Worm (Caenorhabditis elegans) whole organism, early embryonic: Measurements from ENCODE around the gene C16D2.1.

ENCODE experiments used
- B0310.2 ChIP-seq: sonication (generic microtip); optimal IDR thresholded peaks from 2 replicates; lab custom pipeline; 2016; ENCODE audit warnings: mild to moderate bottlenecking, missing genetic modification characterization, missing compliant biosample characterization
- ama-1 ChIP-seq: fragments of 150-350 bp; optimal IDR thresholded peaks from 2 replicates; lab custom pipeline; 2014
- ceh-13 ChIP-seq: fragments of 200-800 bp; sonication (Bioruptor generic); optimal IDR thresholded peaks from 2 replicates; lab custom pipeline; 2018; ENCODE audit warnings: mild to moderate bottlenecking, missing genetic modification characterization, missing compliant biosample characterization
- ceh-36 ChIP-seq: sonication (generic microtip); optimal IDR thresholded peaks from 2 replicates; lab custom pipeline; 2016; ENCODE audit warnings: missing genetic modification characterization, inconsistent platforms, missing compliant biosample characterization
- ets-7 ChIP-seq: sonication (generic microtip); optimal IDR thresholded peaks from 2 replicates; lab custom pipeline; 2016; ENCODE audit warnings: missing genotype, missing genetic modification characterization, missing compliant biosample characterization
- flt-1 ChIP-seq: fragments of 200-800 bp; sonication (Bioruptor generic); IDR thresholded peaks from 2 replicates; pipeline ENCODE4 v1.3.6; 2022; ENCODE audit warnings: missing genetic modification characterization, missing compliant biosample characterization
- hmbx-1 ChIP-seq: sonication (generic microtip); optimal IDR thresholded peaks from 2 replicates; lab custom pipeline; 2016; ENCODE audit warnings: mild to moderate bottlenecking, missing genetic modification characterization, missing compliant biosample characterization
- hnd-1 ChIP-seq: sonication (generic microtip); optimal IDR thresholded peaks from 2 replicates; lab custom pipeline; 2016; ENCODE audit warnings: missing genetic modification characterization, missing compliant biosample characterization
- scrt-1 ChIP-seq: fragments of 200-800 bp; sonication (Bioruptor generic); IDR thresholded peaks from 2 replicates; pipeline ENCODE4 v1.3.6; 2022; ENCODE audit warnings: missing genetic modification characterization, missing compliant biosample characterization
- sea-1 ChIP-seq: fragments of 200-800 bp; sonication (Bioruptor generic); conservative IDR thresholded peaks from 2 replicates; pipeline ENCODE4 v1.3.6; 2022; ENCODE audit warnings: missing genetic modification characterization, missing compliant biosample characterization
- tbx-11 ChIP-seq: fragments of 200-800 bp; sonication (Bioruptor generic); IDR thresholded peaks from 2 replicates; pipeline ENCODE4 v1.3.6; 2022; ENCODE audit warnings: missing genetic modification characterization, missing compliant biosample characterization
- tbx-37 ChIP-seq: fragments of 200-800 bp; sonication (Bioruptor generic); conservative IDR thresholded peaks from 2 replicates; pipeline ENCODE4 v1.3.6; 2022; ENCODE audit warnings: missing genetic modification reagents, missing genetic modification characterization, missing compliant biosample characterization
- tra-4 ChIP-seq: sonication (generic microtip); optimal IDR thresholded peaks from 2 replicates; lab custom pipeline; 2017; ENCODE audit warnings: missing genetic modification characterization, missing compliant biosample characterization

DNA sequence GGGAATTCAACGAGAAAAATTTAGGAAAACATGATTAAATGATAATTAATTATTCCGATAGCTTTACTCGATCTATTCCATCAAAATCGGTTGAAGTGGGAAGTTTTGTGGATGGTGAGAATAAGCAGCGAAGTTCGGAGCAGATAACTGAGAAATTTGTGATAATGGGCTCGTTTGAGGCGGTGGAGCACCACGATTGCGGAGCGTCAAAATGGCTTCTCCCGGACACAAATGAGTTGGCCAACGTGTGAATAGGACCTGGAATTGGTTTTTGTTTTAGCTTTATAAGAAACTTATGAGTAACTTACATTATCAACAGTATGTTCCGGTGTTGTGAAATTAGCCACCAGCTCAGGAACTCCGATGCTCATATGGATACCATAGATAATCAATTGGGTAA lies 47.3 kb downstream of the C16D2.1 start:
- no peak for TF ChIP-seq ceh-13 (GFP tag; lab: Kevin White, UChicago)
- TF ChIP-seq flt-1 (GFP tag; lab: Robert Waterston, UW): no peak
- no peak for TF ChIP-seq ama-1
- TF ChIP-seq hmbx-1: no peak
- no peak for TF ChIP-seq tbx-11
- TF ChIP-seq scrt-1 (GFP tag; lab: Robert Waterston, UW): no peak
- no peak for TF ChIP-seq ceh-36 (tag; lab: Kevin White, UChicago)
- TF ChIP-seq tra-4: no peak
- TF ChIP-seq sea-1 (GFP tag; lab: Robert Waterston, UW): no peak
- TF ChIP-seq B0310.2 (tag; lab: Kevin White, UChicago): no peak
- TF ChIP-seq ets-7 (tag; lab: Kevin White, UChicago): no peak
- TF ChIP-seq hnd-1 (tag; lab: Kevin White, UChicago): no peak
- TF ChIP-seq tbx-37: no peak
